Worm (Caenorhabditis elegans) whole organism, late embryonic: ENCODE measurements around the gene F20D6.1.

ENCODE experiments used
- C38D4.7 ChIP-seq: fragments of 200-800 bp; sonication (Bioruptor generic); optimal IDR thresholded peaks from 2 replicates; lab custom pipeline; 2018; ENCODE audit warnings: mild to moderate bottlenecking, missing genetic modification characterization, moderate library complexity, missing compliant biosample characterization
- F13H6.1 ChIP-seq: sonication (generic microtip); optimal IDR thresholded peaks from 2 replicates; lab custom pipeline; 2016; ENCODE audit warnings: missing genetic modification characterization, missing compliant biosample characterization
- K02D7.2 ChIP-seq: sonication (generic microtip); optimal IDR thresholded peaks from 2 replicates; lab custom pipeline; 2017; ENCODE audit warnings: mild to moderate bottlenecking, missing genetic modification characterization, missing compliant biosample characterization
- T23F11.4 ChIP-seq: fragments of 200-800 bp; sonication (Bioruptor generic); optimal IDR thresholded peaks from 2 replicates; lab custom pipeline; 2018; ENCODE audit warnings: mild to moderate bottlenecking, missing genetic modification characterization, missing compliant biosample characterization
- Y22D7AL.16 ChIP-seq: sonication (generic microtip); optimal IDR thresholded peaks from 2 replicates; lab custom pipeline; 2016; ENCODE audit warnings: missing genetic modification characterization, missing compliant biosample characterization
- ahr-1 ChIP-seq: sonication (generic microtip); optimal IDR thresholded peaks from 2 replicates; lab custom pipeline; 2016; ENCODE audit warnings: missing genetic modification characterization, missing compliant biosample characterization
- ama-1 ChIP-seq: fragments of 150-350 bp; optimal IDR thresholded peaks from 2 replicates; lab custom pipeline; 2014
- ceh-14 ChIP-seq: sonication (generic microtip); optimal IDR thresholded peaks from 2 replicates; lab custom pipeline; 2016; ENCODE audit warnings: missing genotype, missing genetic modification characterization, missing compliant biosample characterization
- ceh-18 ChIP-seq: sonication (generic microtip); optimal IDR thresholded peaks from 2 replicates; lab custom pipeline; 2016; ENCODE audit warnings: missing genetic modification characterization, missing compliant biosample characterization
- ceh-19 ChIP-seq: fragments of 200-800 bp; sonication (Bioruptor generic); optimal IDR thresholded peaks from 2 replicates; lab custom pipeline; 2018; ENCODE audit warnings: mild to moderate bottlenecking, missing genetic modification characterization, missing compliant biosample characterization
- ceh-2 ChIP-seq: sonication (generic microtip); optimal IDR thresholded peaks from 2 replicates; lab custom pipeline; 2016; ENCODE audit warnings: missing genotype, missing genetic modification characterization, missing compliant biosample characterization
- ceh-24 ChIP-seq: sonication (generic microtip); optimal IDR thresholded peaks from 2 replicates; lab custom pipeline; 2016; ENCODE audit warnings: mild to moderate bottlenecking, missing genetic modification characterization, missing compliant biosample characterization
- ceh-31 ChIP-seq: sonication (generic microtip); optimal IDR thresholded peaks from 2 replicates; lab custom pipeline; 2016; ENCODE audit warnings: missing genetic modification characterization, missing compliant biosample characterization
- ceh-34 ChIP-seq: sonication (generic microtip); optimal IDR thresholded peaks from 2 replicates; lab custom pipeline; 2016; ENCODE audit warnings: mild to moderate bottlenecking, missing genetic modification characterization, missing compliant biosample characterization
- ceh-45 ChIP-seq: fragments of 200-800 bp; sonication (Bioruptor generic); IDR thresholded peaks from 2 replicates; pipeline ENCODE4 v1.3.6; 2022; ENCODE audit warnings: missing genetic modification reagents, missing genetic modification characterization, missing compliant biosample characterization
- ceh-48 ChIP-seq: sonication (generic microtip); optimal IDR thresholded peaks from 2 replicates; lab custom pipeline; 2016; ENCODE audit warnings: missing genetic modification characterization, inconsistent platforms, missing compliant biosample characterization
- ceh-9 ChIP-seq: sonication (generic microtip); optimal IDR thresholded peaks from 2 replicates; lab custom pipeline; 2016; ENCODE audit warnings: mild to moderate bottlenecking, missing genetic modification characterization, inconsistent platforms, missing compliant biosample characterization
- elt-2 ChIP-seq: sonication (generic microtip); optimal IDR thresholded peaks from 2 replicates; lab custom pipeline; 2016; ENCODE audit warnings: missing genetic modification reagents, missing genetic modification characterization, missing compliant biosample characterization
- eyg-1 ChIP-seq: sonication (generic microtip); optimal IDR thresholded peaks from 2 replicates; lab custom pipeline; 2016; ENCODE audit warnings: missing genotype, missing genetic modification characterization, missing compliant biosample characterization
- fax-1 ChIP-seq: sonication (generic microtip); optimal IDR thresholded peaks from 2 replicates; lab custom pipeline; 2016; ENCODE audit warnings: missing genotype, missing genetic modification characterization, missing compliant biosample characterization
- hlh-6 ChIP-seq: sonication (generic microtip); optimal IDR thresholded peaks from 2 replicates; lab custom pipeline; 2016; ENCODE audit warnings: missing genotype, missing genetic modification characterization, missing compliant biosample characterization
- hlh-8 ChIP-seq: sonication (generic microtip); optimal IDR thresholded peaks from 2 replicates; lab custom pipeline; 2016; ENCODE audit warnings: missing genotype, missing genetic modification characterization, missing compliant biosample characterization
- lim-6 ChIP-seq: sonication (generic microtip); optimal IDR thresholded peaks from 2 replicates; lab custom pipeline; 2016; ENCODE audit warnings: missing genetic modification characterization, missing compliant biosample characterization
- madf-2 ChIP-seq: sonication (generic microtip); optimal IDR thresholded peaks from 2 replicates; lab custom pipeline; 2017; ENCODE audit warnings: missing genetic modification characterization, missing compliant biosample characterization
- nhr-232 ChIP-seq: sonication (generic microtip); optimal IDR thresholded peaks from 2 replicates; lab custom pipeline; 2016; ENCODE audit warnings: missing genetic modification characterization, missing compliant biosample characterization
- odd-2 ChIP-seq: sonication (generic microtip); optimal IDR thresholded peaks from 2 replicates; lab custom pipeline; 2017; ENCODE audit warnings: antibody characterized with exemption, mild to moderate bottlenecking, missing genetic modification characterization, missing compliant biosample characterization
- pag-3 ChIP-seq: sonication (generic microtip); optimal IDR thresholded peaks from 2 replicates; lab custom pipeline; 2016; ENCODE audit warnings: missing compliant biosample characterization, missing genetic modification characterization, borderline replicate concordance
- pax-1 ChIP-seq: fragments of 150-350 bp; optimal IDR thresholded peaks from 2 replicates; lab custom pipeline; 2014; ENCODE audit warnings: missing biosample characterization, missing genetic modification characterization
- pha-2 ChIP-seq: sonication (generic microtip); optimal IDR thresholded peaks from 2 replicates; lab custom pipeline; 2017; ENCODE audit warnings: mild to moderate bottlenecking, missing genetic modification characterization, missing compliant biosample characterization
- pros-1 ChIP-seq: fragments of 150-350 bp; optimal IDR thresholded peaks from 2 replicates; lab custom pipeline; 2014; ENCODE audit warnings: missing biosample characterization, missing genetic modification reagents, missing genetic modification characterization
- ref-2 ChIP-seq: sonication (generic microtip); optimal IDR thresholded peaks from 2 replicates; lab custom pipeline; 2016; ENCODE audit warnings: missing genetic modification characterization, missing compliant biosample characterization
- sdc-2 ChIP-seq: sonication (generic microtip); optimal IDR thresholded peaks from 2 replicates; lab custom pipeline; 2016; ENCODE audit warnings: missing genotype, missing genetic modification characterization, missing compliant biosample characterization
- sox-2 ChIP-seq: fragments of 200-800 bp; sonication (Bioruptor generic); IDR thresholded peaks from 2 replicates; pipeline ENCODE4 v1.3.6; 2022; ENCODE audit warnings: missing genetic modification reagents, missing genetic modification characterization, missing compliant biosample characterization
- sox-4 ChIP-seq: sonication (generic microtip); optimal IDR thresholded peaks from 2 replicates; lab custom pipeline; 2017; ENCODE audit warnings: mild to moderate bottlenecking, missing genetic modification characterization, inconsistent platforms, missing compliant biosample characterization
- tbx-2 ChIP-seq: sonication (generic microtip); optimal IDR thresholded peaks from 2 replicates; lab custom pipeline; 2016; ENCODE audit warnings: missing genetic modification characterization, missing compliant biosample characterization
- ttx-3 ChIP-seq: sonication (generic microtip); optimal IDR thresholded peaks from 2 replicates; lab custom pipeline; 2016; ENCODE audit warnings: missing genetic modification reagents, missing genetic modification characterization, missing compliant biosample characterization
- unc-86 ChIP-seq: sonication (generic microtip); optimal IDR thresholded peaks from 2 replicates; lab custom pipeline; 2016; ENCODE audit warnings: missing genetic modification characterization, missing compliant biosample characterization
- zip-5 ChIP-seq: sonication (generic microtip); optimal IDR thresholded peaks from 2 replicates; lab custom pipeline; 2016; ENCODE audit warnings: missing genetic modification characterization, missing compliant biosample characterization

Gene F20D6.1

DNA sequence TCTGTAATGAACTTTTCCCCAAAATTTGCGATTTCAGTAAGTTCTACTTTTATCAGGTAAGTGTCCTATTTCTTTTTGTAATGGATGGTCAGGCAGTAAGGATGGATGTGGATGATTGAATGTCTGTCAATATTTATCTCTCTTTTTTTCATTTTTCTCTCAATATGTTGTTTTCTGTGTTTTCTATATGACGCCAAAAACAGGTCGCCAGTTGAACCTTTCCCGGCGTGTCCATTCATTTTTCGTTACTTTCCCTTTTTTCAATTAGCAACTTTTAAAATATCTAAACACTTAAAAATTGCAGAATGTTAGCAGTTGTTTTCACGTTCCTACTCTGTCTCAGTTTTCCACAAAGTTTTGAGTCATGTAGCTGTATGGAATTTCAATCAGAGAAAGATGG lies 16.4 kb downstream of the F20D6.1 start, which contains the start of gene timp-1:
Gene timp-1 (plus strand): TSS at position 305 of the 400 bp plus-strand sequence.
- TF ChIP-seq lim-6 (tag; lab: Kevin White, UChicago) (no peak), pax-1 (tag; lab: Kevin White, UChicago) (no peak), madf-2 (tag; lab: Kevin White, UChicago) (no peak), nhr-232 (no peak), C38D4.7 (GFP tag; lab: Kevin White, UChicago) (no peak), tbx-2 (no peak), zip-5 (tag; lab: Kevin White, UChicago) (no peak), ref-2 (tag; lab: Kevin White, UChicago) (no peak), ceh-24 (tag; lab: Kevin White, UChicago) (no peak), pag-3 (tag; lab: Kevin White, UChicago) (no peak), K02D7.2 (tag; lab: Kevin White, UChicago) (no peak), hlh-8 (tag; lab: Kevin White, UChicago) (no peak), ahr-1 (tag; lab: Kevin White, UChicago) (no peak), pros-1 (tag; lab: Kevin White, UChicago) (no peak), T23F11.4 (GFP tag; lab: Kevin White, UChicago) (no peak), eyg-1 (no peak), ceh-45 (GFP tag; lab: Robert Waterston, UW) (no peak), fax-1 (tag; lab: Kevin White, UChicago) (no peak), sox-2 (GFP tag; lab: Robert Waterston, UW) (no peak)

ce11 chrV:8210527-8210926 lies 20.0 kb downstream of the F20D6.1 start:
- TF ChIP-seq ceh-45 (GFP tag; lab: Robert Waterston, UW) (no peak), F13H6.1 (tag; lab: Kevin White, UChicago) (no peak), ama-1 (no peak), ceh-9 (tag; lab: Kevin White, UChicago) (no peak), ceh-2 (tag; lab: Kevin White, UChicago) (no peak)

- TF ChIP-seq pax-1 (tag; lab: Kevin White, UChicago) = no peak
- TF ChIP-seq sdc-2 (tag; lab: Kevin White, UChicago) = no peak
- TF ChIP-seq pros-1 (tag; lab: Kevin White, UChicago) = no peak
- no peak for TF ChIP-seq ceh-18 (tag; lab: Kevin White, UChicago)
- TF ChIP-seq ceh-24 (tag; lab: Kevin White, UChicago) = no peak
- TF ChIP-seq zip-5 (tag; lab: Kevin White, UChicago) = no peak
- TF ChIP-seq ceh-14 (tag; lab: Kevin White, UChicago) = no peak
- no peak for TF ChIP-seq ttx-3 (tag; lab: Kevin White, UChicago)
- TF ChIP-seq odd-2 (tag; lab: Kevin White, UChicago) = no peak
- no peak for TF ChIP-seq hlh-6 (tag; lab: Kevin White, UChicago)
- TF ChIP-seq sox-2 (GFP tag; lab: Robert Waterston, UW) = no peak
- no peak for TF ChIP-seq unc-86 (tag; lab: Kevin White, UChicago)
- TF ChIP-seq Y22D7AL.16 = no peak
- TF ChIP-seq nhr-232 = no peak
- TF ChIP-seq pha-2 (tag; lab: Kevin White, UChicago) = no peak
- TF ChIP-seq ceh-31 (tag; lab: Kevin White, UChicago) = no peak
- no peak for TF ChIP-seq ceh-34 (tag; lab: Kevin White, UChicago)
- no peak for TF ChIP-seq lim-6 (tag; lab: Kevin White, UChicago)
Observed at ce11 chrV:8211993-8212392, 21.5 kb downstream of the F20D6.1 start.

DNA sequence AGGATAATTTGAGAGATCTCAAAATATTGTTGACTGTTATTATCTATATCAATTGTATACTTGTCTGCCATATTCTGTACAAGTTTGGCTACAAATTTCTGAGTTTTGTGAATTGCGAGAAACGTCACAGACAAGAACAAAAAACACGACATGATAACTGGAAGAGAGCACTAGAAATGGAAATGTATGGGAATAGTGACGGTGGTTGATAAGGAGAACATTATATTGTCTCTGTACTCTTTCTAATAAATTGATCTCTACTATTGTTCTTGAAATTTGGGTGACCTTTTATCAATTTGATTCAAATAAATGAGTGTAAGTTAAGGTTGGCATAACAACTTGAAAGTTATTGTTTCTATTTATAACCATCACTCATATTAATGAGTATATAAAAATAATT lies 22.3 kb downstream of the F20D6.1 start:
- peak; percentile 16 for TF ChIP-seq elt-2
- TF ChIP-seq ceh-2 (tag; lab: Kevin White, UChicago) = no peak

ce11 chrV:8213868-8214267 lies 23.3 kb downstream of the F20D6.1 start, which contains the start of gene K07C11.7:
K07C11.7 (minus strand) TSS chrV:8213968.
- TF ChIP-seq lim-6 (tag; lab: Kevin White, UChicago) (no peak), C38D4.7 (GFP tag; lab: Kevin White, UChicago) (no peak), ceh-19 (GFP tag; lab: Kevin White, UChicago) (no peak), ceh-9 (tag; lab: Kevin White, UChicago) (no peak), tbx-2 (no peak), elt-2 (no peak), sox-4 (tag; lab: Kevin White, UChicago) (no peak), K02D7.2 (tag; lab: Kevin White, UChicago) (no peak), madf-2 (tag; lab: Kevin White, UChicago) (no peak), ceh-48 (no peak)
